Worm (Caenorhabditis elegans): ENCODE data around the gene cdkl-1.

DNA sequence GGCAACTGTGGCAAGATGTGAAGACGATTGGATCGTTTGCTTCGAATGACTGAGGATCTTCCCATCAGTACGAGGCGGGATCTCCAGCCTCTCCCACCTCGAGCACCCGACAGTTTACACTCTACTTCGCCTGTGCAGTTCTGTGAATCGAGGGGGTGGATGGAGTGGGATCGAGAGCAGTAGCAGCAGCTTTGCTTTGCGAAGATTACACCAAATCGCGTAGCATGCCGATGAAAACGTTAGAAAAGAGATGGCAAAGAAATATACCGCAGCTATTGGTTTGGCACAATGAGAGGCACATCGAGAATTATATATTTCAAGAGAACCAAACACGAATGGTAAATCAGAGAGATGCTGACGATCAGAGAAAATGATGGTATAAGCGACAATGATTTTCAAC lies 24.3 kb upstream of the cdkl-1 start, which contains the start of gene act-3:
- TF ChIP-seq pha-2 (tag; optimal IDR thresholded peaks at IDR 0.05) (no peak), T23F11.4 (GFP tag; optimal IDR thresholded peaks at IDR 0.05) (no peak), fkh-10 (GFP tag; optimal IDR thresholded peaks at IDR 0.05) (no peak), dve-1 (tag; optimal IDR thresholded peaks at IDR 0.05) (no peak), nhr-11 (tag; optimal IDR thresholded peaks at IDR 0.05) (no peak), ama-1 (optimal IDR thresholded peaks at IDR 0.05) (no peak), ceh-30 (tag; optimal IDR thresholded peaks at IDR 0.05) (no peak), K02D7.2 (tag; optimal IDR thresholded peaks at IDR 0.05) (no peak), dmd-4 (tag; optimal IDR thresholded peaks at IDR 0.05; ENCODE audit: borderline replicate concordance) (no peak), unc-86 (tag; optimal IDR thresholded peaks at IDR 0.05) (no peak)
